Worm (Caenorhabditis elegans): ENCODE data around the gene ZC395.4.

DNA sequence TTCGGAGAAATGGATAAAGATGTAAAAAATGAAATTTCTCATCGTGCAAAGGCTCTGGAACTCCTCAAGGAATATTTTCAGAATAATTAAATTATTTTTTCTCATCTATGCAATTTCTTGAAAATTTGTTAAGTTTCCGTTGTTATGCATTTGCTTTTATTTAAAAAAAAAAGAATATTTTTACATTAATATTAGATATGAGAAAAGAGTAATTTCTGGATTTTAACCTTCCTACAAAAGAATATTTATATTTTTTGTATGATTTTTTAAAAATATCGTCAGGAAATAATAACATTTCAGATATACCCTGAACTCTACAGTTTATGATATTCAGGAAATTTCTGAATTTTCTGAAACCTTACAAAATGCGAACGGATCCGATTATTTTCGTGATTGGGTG is 5.1 kb upstream of the ZC395.4 start, which contains the start of gene gro-1:
- no peak for TF ChIP-seq zfp-3 (GFP tag; conservative IDR thresholded peaks at IDR 0.05)
- TF ChIP-seq nhr-237 (tag; optimal IDR thresholded peaks at IDR 0.05): no peak
- TF ChIP-seq ceh-28 (tag; optimal IDR thresholded peaks at IDR 0.05): no peak
